Worm (Caenorhabditis elegans) whole organism, L4/young adult: ENCODE results near the gene Y47D3A.21.

ENCODE experiments used
- W03F9.2 ChIP-seq: fragments of 150-350 bp; optimal IDR thresholded peaks from 2 replicates; lab custom pipeline; 2014; ENCODE audit warnings: missing biosample characterization, missing genetic modification characterization
- dao-5 ChIP-seq: sonication (generic microtip); optimal IDR thresholded peaks from 2 replicates; lab custom pipeline; 2016; ENCODE audit warnings: missing genotype, missing genetic modification characterization, moderate library complexity, missing compliant biosample characterization
- him-1 ChIP-seq: sonication (generic microtip); optimal IDR thresholded peaks from 2 replicates; lab custom pipeline; 2016; ENCODE audit warnings: missing genotype, missing genetic modification reagents, missing genetic modification characterization, missing compliant biosample characterization

DNA sequence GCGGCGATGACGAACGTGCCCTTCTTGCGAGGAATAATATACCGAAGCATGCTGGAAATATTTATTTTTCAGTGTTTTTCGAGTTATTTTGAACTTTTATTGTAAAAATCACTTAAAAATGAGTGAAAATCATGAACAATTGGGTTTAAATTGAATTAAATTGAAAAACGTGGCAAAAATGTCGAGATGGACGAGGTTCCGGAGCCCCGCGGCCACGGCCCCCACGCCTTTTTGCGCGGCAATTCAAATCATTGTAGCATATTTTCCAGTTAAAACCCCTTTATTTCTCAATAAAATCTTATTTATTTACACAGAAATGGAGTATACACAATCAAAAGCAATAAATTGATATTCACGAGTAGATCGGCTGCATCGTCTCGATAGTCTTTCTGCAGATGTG lies 7.4 kb upstream of the Y47D3A.21 start:
- TF ChIP-seq him-1 (no peak), W03F9.2 (tag; lab: Kevin White, UChicago) (no peak), dao-5 (tag; lab: Kevin White, UChicago) (no peak)
